Worm (Caenorhabditis elegans): Measurements from ENCODE around the gene F53A10.2.

Gene F53A10.2

DNA sequence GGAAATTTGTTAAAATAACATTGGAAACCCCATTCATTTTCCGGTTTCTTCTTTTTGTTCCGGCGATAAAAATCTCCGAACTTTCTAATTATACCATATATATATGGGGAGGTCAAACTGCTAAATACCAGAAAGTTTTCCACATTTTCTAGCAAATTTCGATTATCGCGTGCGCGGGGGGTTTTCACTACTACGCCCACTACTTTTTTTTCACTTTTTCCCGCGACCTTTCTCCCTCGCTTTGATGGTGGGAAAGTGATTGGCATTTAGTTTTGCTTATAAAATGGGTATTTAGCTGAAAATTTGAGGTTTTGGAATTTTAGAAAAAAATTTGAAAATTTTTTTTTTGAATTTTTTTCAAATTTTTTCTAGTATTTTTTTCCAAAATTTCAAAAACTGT is 2.8 kb downstream of the F53A10.2 start:
- TF ChIP-seq blmp-1 (tag; optimal IDR thresholded peaks at IDR 0.05) = peak; percentile 96
- no peak for TF ChIP-seq ceh-88 (GFP tag; IDR thresholded peaks at IDR 0.05)

DNA sequence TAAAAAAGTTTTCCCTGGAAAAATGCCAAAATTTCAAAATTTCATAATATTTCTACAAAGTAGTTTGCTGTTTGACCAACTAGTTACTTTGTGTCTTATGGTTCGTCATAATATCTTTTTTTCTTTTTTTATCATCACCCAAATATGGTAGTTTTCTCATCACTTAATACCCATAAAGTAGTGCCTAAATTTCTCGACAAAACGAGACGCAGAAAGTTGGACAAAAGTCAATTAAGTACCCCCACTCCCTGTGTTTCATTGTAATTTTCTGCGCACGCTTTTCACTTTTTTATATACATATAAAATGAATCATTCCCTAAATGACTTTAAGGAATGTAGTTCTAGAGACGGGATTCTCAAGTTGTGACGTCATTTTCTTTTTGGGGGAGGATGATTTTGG is 6.3 kb downstream of the F53A10.2 start:
- TF ChIP-seq tbx-2 (tag; optimal IDR thresholded peaks at IDR 0.05) (no peak), swsn-7 (tag; optimal IDR thresholded peaks at IDR 0.05) (no peak), lin-13 (GFP tag; optimal IDR thresholded peaks at IDR 0.05) (no peak), nhr-84 (tag; optimal IDR thresholded peaks at IDR 0.05) (no peak), vab-15 (tag; optimal IDR thresholded peaks at IDR 0.05) (no peak), hpl-2 (GFP tag; optimal IDR thresholded peaks at IDR 0.05) (no peak), sox-4 (tag; optimal IDR thresholded peaks at IDR 0.05) (no peak), lin-15B (tag; optimal IDR thresholded peaks at IDR 0.05) (no peak), nhr-85 (tag) (peak; percentile 43), fkh-8 (tag; optimal IDR thresholded peaks at IDR 0.05) (no peak), blmp-1 (tag; optimal IDR thresholded peaks at IDR 0.05) (peak; percentile 72), snpc-4 (tag; optimal IDR thresholded peaks at IDR 0.05) (no peak), egl-13 (tag; optimal IDR thresholded peaks at IDR 0.05) (no peak)

DNA sequence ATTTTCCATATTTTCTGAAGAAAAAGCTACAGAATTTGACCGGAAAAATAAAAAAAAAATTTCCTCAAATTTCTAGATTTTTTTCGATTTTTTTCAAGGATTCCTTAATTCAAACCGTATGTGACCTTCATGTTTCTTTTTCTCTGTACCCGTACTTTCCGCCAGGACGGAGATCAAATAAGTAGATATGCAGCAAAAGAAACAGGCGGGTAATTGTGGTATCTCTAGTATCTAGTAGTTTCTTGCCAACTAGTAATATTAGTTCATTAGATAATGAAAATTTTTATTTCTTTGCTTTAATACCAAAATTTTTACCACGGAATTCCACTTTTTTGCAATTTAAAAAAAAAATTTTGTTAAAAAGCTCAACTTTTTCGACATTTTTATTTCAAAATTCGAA is 17.5 kb downstream of the F53A10.2 start:
- no peak for TF ChIP-seq unc-130 (tag; optimal IDR thresholded peaks at IDR 0.05)
- TF ChIP-seq vab-15 (tag; optimal IDR thresholded peaks at IDR 0.05) = no peak
- TF ChIP-seq jun-1 (tag; optimal IDR thresholded peaks at IDR 0.05) = no peak
- no peak for TF ChIP-seq ztf-11 (tag; optimal IDR thresholded peaks at IDR 0.05)
- no peak for TF ChIP-seq nhr-85 (tag)
- TF ChIP-seq xbp-1 (tag; optimal IDR thresholded peaks at IDR 0.05) = no peak
- TF ChIP-seq snpc-4 (tag; optimal IDR thresholded peaks at IDR 0.05) = no peak
- no peak for TF ChIP-seq unc-30 (tag; optimal IDR thresholded peaks at IDR 0.05)
- TF ChIP-seq fkh-4 (tag; optimal IDR thresholded peaks at IDR 0.05; ENCODE audit: borderline replicate concordance) = no peak

DNA sequence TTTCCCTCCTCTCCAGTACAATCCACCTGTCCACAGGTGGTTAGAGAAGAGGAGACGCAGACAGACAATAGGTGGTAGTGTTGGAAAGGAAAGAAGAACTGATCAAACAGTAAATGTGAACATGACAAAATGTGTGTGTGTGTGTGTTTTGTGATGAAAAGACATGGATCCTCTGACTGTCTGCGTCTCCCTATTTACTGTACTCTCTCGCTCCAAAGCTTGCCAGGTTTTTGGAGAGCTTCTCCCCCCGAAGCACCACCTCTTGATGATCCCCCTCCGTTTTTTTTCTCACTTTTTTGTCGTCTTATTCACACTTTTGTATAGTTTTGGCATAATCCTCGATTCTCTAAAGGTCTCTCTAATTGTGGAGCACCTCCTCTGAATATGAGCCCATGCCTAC is 20.1 kb downstream of the F53A10.2 start:
- no peak for TF ChIP-seq alr-1 (tag; optimal IDR thresholded peaks at IDR 0.05; ENCODE audit: borderline replicate concordance)
- peak; percentile 0 for TF ChIP-seq tbx-2 (tag; optimal IDR thresholded peaks at IDR 0.05)
- peak; percentile 13 for TF ChIP-seq blmp-1 (tag; optimal IDR thresholded peaks at IDR 0.05)
- no peak for TF ChIP-seq zip-4 (GFP tag; optimal IDR thresholded peaks at IDR 0.05)
- peak; percentile 20 for TF ChIP-seq lin-14 (GFP tag; optimal IDR thresholded peaks at IDR 0.05)
- TF ChIP-seq isw-1 (GFP tag; IDR thresholded peaks at IDR 0.05) = no peak
- TF ChIP-seq elt-3 (tag; optimal IDR thresholded peaks at IDR 0.05) = no peak
- no peak for TF ChIP-seq ama-1 (optimal IDR thresholded peaks at IDR 0.05)
- TF ChIP-seq fkh-8 (tag; optimal IDR thresholded peaks at IDR 0.05) = no peak
- no peak for TF ChIP-seq vab-15 (tag; optimal IDR thresholded peaks at IDR 0.05)
- TF ChIP-seq mab-9 (GFP tag; IDR thresholded peaks at IDR 0.05) = no peak
- peak; percentile 10 for TF ChIP-seq snu-23 (GFP tag; optimal IDR thresholded peaks at IDR 0.05)
- no peak for TF ChIP-seq nhr-28 (tag; optimal IDR thresholded peaks at IDR 0.05)
- no peak for TF ChIP-seq nhr-85 (tag)

DNA sequence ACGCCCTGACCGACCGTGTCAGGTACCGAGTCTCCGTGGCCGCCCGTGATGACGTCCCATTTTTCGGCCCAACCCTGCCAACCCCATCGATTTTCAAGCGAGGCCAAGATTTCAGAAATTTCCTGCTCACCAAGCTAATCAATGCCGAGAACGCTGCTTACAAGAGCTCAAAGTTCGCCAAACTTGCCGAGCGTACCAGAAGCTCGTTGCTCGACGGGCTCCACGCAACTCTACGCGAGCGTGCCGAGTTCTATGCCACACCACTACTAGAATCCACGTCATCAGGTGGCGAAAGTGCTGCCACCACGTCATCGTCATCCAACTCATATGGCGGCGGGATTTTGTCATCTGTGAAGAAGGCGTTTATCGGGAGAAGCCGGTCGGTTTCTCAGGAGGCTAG is 31.8 kb downstream of the F53A10.2 start:
- TF ChIP-seq nhr-11 (tag; optimal IDR thresholded peaks at IDR 0.05) (no peak), tlp-1 (tag; optimal IDR thresholded peaks at IDR 0.05) (no peak), isw-1 (GFP tag; IDR thresholded peaks at IDR 0.05) (no peak), unc-130 (tag; optimal IDR thresholded peaks at IDR 0.05) (no peak), lir-3 (tag; optimal IDR thresholded peaks at IDR 0.05; ENCODE audit: poor library complexity) (no peak), nhr-84 (tag; optimal IDR thresholded peaks at IDR 0.05) (no peak), nhr-237 (tag; optimal IDR thresholded peaks at IDR 0.05) (no peak), ets-5 (GFP tag; IDR thresholded peaks at IDR 0.05) (no peak), egl-13 (tag; optimal IDR thresholded peaks at IDR 0.05) (no peak), hlh-17 (GFP tag; optimal IDR thresholded peaks at IDR 0.05; ENCODE audit: borderline replicate concordance) (no peak)

All from whole organism, L1 larva.